Worm (Caenorhabditis elegans) whole organism, young adult: Measurements from ENCODE around the gene hpo-10.

ENCODE experiments used
- B0019.2 ChIP-seq: fragments of 200-800 bp; sonication (Bioruptor generic); conservative IDR thresholded peaks from 2 replicates; pipeline ENCODE4 v1.3.6; 2022; ENCODE audit warnings: missing genetic modification reagents, missing genetic modification characterization, missing compliant biosample characterization
- F33H1.4 ChIP-seq: fragments of 200-800 bp; sonication (Bioruptor generic); IDR thresholded peaks from 2 replicates; pipeline ENCODE4 v1.3.6; 2022; ENCODE audit warnings: missing genetic modification reagents, missing genetic modification characterization, missing compliant biosample characterization
- ceh-58 ChIP-seq: fragments of 200-800 bp; sonication (Bioruptor generic); IDR thresholded peaks from 2 replicates; pipeline ENCODE4 v1.3.6; 2022; ENCODE audit warnings: missing genetic modification characterization, missing compliant biosample characterization
- ceh-91 ChIP-seq: fragments of 200-800 bp; sonication (Bioruptor generic); IDR thresholded peaks from 2 replicates; pipeline ENCODE4 v1.3.6; 2022; ENCODE audit warnings: missing genetic modification reagents, missing genetic modification characterization, missing compliant biosample characterization
- hrde-1 ChIP-seq: sonication (generic microtip); optimal IDR thresholded peaks from 2 replicates; lab custom pipeline; 2016; ENCODE audit warnings: missing genetic modification characterization, mild to moderate bottlenecking, missing compliant biosample characterization, moderate library complexity, missing genotype, missing genetic modification reagents, borderline replicate concordance
- lin-35 ChIP-seq, 3 experiments: fragments of 150-350 bp in 2 of 3; sonication (generic microtip) in 1 of 3; optimal IDR thresholded peaks; 2 replicates each; lab custom pipeline; 2014 to 2018; ENCODE audit warnings: missing biosample characterization in 3 of 3, missing genetic modification characterization in 3 of 3, missing genetic modification reagents in 3 of 3
- madf-6 ChIP-seq: fragments of 200-800 bp; sonication (Bioruptor generic); IDR thresholded peaks from 2 replicates; pipeline ENCODE4 v1.3.6; 2022; ENCODE audit warnings: missing genetic modification reagents, missing genetic modification characterization, missing compliant biosample characterization
- mxl-1 ChIP-seq: sonication (generic microtip); optimal IDR thresholded peaks from 2 replicates; lab custom pipeline; 2016; ENCODE audit warnings: missing genetic modification characterization, missing compliant biosample characterization
- nhr-90 ChIP-seq: sonication (generic microtip); optimal IDR thresholded peaks from 2 replicates; lab custom pipeline; 2016; ENCODE audit warnings: missing genotype, mild to moderate bottlenecking, missing genetic modification characterization, missing compliant biosample characterization
- rcor-1 ChIP-seq: fragments of 200-800 bp; sonication (Bioruptor generic); IDR thresholded peaks from 2 replicates; pipeline ENCODE4 v1.3.6; 2022; ENCODE audit warnings: missing genetic modification reagents, missing genetic modification characterization, missing compliant biosample characterization
- tbx-9 ChIP-seq: sonication (generic microtip); optimal IDR thresholded peaks from 2 replicates; lab custom pipeline; 2016; ENCODE audit warnings: borderline replicate concordance, missing genetic modification characterization, inconsistent platforms, missing compliant biosample characterization
- unc-130 ChIP-seq: sonication (generic microtip); optimal IDR thresholded peaks from 2 replicates; lab custom pipeline; 2016; ENCODE audit warnings: missing genetic modification reagents, missing genetic modification characterization, missing compliant biosample characterization
- unc-62 ChIP-seq: fragments of 150-350 bp; optimal IDR thresholded peaks from 2 replicates; lab custom pipeline; 2014; ENCODE audit warnings: missing biosample characterization, missing genetic modification reagents, missing genetic modification characterization

DNA sequence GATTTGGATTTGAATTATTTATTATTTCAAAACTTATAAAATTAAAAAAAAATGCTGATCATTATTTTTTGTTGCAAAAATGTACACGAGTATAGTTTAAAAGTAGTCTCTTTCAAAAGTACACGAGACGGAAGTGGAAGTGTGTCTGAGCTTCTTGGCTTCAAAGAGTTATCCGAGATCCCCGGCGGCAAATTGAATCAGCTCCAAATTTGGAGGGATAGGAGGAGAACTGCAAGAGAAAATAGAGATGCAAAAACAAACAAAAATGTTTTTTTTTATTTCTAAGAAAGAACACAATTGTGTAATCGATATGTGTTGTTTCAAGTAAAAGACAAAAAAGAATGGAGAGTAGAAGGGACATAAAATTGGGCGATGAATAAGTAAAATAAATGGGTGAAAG is 23.3 kb downstream of the hpo-10 start:
- no peak for TF ChIP-seq rcor-1
- TF ChIP-seq ceh-91 (GFP tag; lab: Robert Waterston, UW): no peak
- TF ChIP-seq B0019.2 (GFP tag; lab: Robert Waterston, UW): no peak
- no peak for TF ChIP-seq nhr-90 (tag; lab: Kevin White, UChicago)
- TF ChIP-seq madf-6 (GFP tag; lab: Robert Waterston, UW): no peak
- no peak for TF ChIP-seq F33H1.4 (GFP tag; lab: Robert Waterston, UW)
- TF ChIP-seq hrde-1 (tag; lab: Kevin White, UChicago): no peak
- no peak for TF ChIP-seq unc-130 (GFP tag; lab: Kevin White, UChicago)
- no peak for TF ChIP-seq lin-35 (GFP tag; optimal IDR thresholded peaks at IDR 0.05; lab: Kevin White, UChicago)
- TF ChIP-seq mxl-1 (tag; lab: Kevin White, UChicago): no peak
- no peak for TF ChIP-seq ceh-58
- no peak for TF ChIP-seq tbx-9 (tag; lab: Kevin White, UChicago)
- no peak for TF ChIP-seq unc-62 (GFP tag; lab: Kevin White, UChicago)
